Worm (Caenorhabditis elegans) whole organism, late embryonic: ENCODE measurements around the gene F57B1.1.

Source experiments
- C08G9.2 ChIP-seq: sonication (generic microtip); optimal IDR thresholded peaks from 2 replicates; lab custom pipeline; 2016; ENCODE audit warnings: mild to moderate bottlenecking, missing genetic modification characterization, moderate library complexity, missing compliant biosample characterization
- F13H6.1 ChIP-seq: sonication (generic microtip); optimal IDR thresholded peaks from 2 replicates; lab custom pipeline; 2016; ENCODE audit warnings: missing genetic modification characterization, missing compliant biosample characterization
- K02D7.2 ChIP-seq: sonication (generic microtip); optimal IDR thresholded peaks from 2 replicates; lab custom pipeline; 2017; ENCODE audit warnings: mild to moderate bottlenecking, missing genetic modification characterization, missing compliant biosample characterization
- K09A11.1 ChIP-seq: sonication (generic microtip); optimal IDR thresholded peaks from 2 replicates; lab custom pipeline; 2017; ENCODE audit warnings: antibody characterized with exemption, mild to moderate bottlenecking, missing genetic modification characterization, missing compliant biosample characterization; ENCODE audit not compliant: insufficient read depth
- T23F11.4 ChIP-seq: fragments of 200-800 bp; sonication (Bioruptor generic); optimal IDR thresholded peaks from 2 replicates; lab custom pipeline; 2018; ENCODE audit warnings: mild to moderate bottlenecking, missing genetic modification characterization, missing compliant biosample characterization
- Y22D7AL.16 ChIP-seq: sonication (generic microtip); optimal IDR thresholded peaks from 2 replicates; lab custom pipeline; 2016; ENCODE audit warnings: missing genetic modification characterization, missing compliant biosample characterization
- ahr-1 ChIP-seq: sonication (generic microtip); optimal IDR thresholded peaks from 2 replicates; lab custom pipeline; 2016; ENCODE audit warnings: missing genetic modification characterization, missing compliant biosample characterization
- ceh-14 ChIP-seq: sonication (generic microtip); optimal IDR thresholded peaks from 2 replicates; lab custom pipeline; 2016; ENCODE audit warnings: missing genotype, missing genetic modification characterization, missing compliant biosample characterization
- ceh-2 ChIP-seq: sonication (generic microtip); optimal IDR thresholded peaks from 2 replicates; lab custom pipeline; 2016; ENCODE audit warnings: missing genotype, missing genetic modification characterization, missing compliant biosample characterization
- ceh-24 ChIP-seq: sonication (generic microtip); optimal IDR thresholded peaks from 2 replicates; lab custom pipeline; 2016; ENCODE audit warnings: mild to moderate bottlenecking, missing genetic modification characterization, missing compliant biosample characterization
- ceh-45 ChIP-seq: fragments of 200-800 bp; sonication (Bioruptor generic); IDR thresholded peaks from 2 replicates; pipeline ENCODE4 v1.3.6; 2022; ENCODE audit warnings: missing genetic modification reagents, missing genetic modification characterization, missing compliant biosample characterization
- ceh-48 ChIP-seq: sonication (generic microtip); optimal IDR thresholded peaks from 2 replicates; lab custom pipeline; 2016; ENCODE audit warnings: missing genetic modification characterization, inconsistent platforms, missing compliant biosample characterization
- ceh-6 ChIP-seq: fragments of 200-800 bp; sonication (Bioruptor generic); optimal IDR thresholded peaks from 2 replicates; lab custom pipeline; 2018; ENCODE audit warnings: mild to moderate bottlenecking, missing genetic modification characterization, missing compliant biosample characterization
- ceh-9 ChIP-seq: sonication (generic microtip); optimal IDR thresholded peaks from 2 replicates; lab custom pipeline; 2016; ENCODE audit warnings: mild to moderate bottlenecking, missing genetic modification characterization, inconsistent platforms, missing compliant biosample characterization
- dmd-4 ChIP-seq: sonication (generic microtip); optimal IDR thresholded peaks from 2 replicates; lab custom pipeline; 2016; ENCODE audit warnings: borderline replicate concordance, missing genetic modification characterization, missing compliant biosample characterization
- dve-1 ChIP-seq: sonication (generic microtip); optimal IDR thresholded peaks from 2 replicates; lab custom pipeline; 2017; ENCODE audit warnings: antibody characterized with exemption, mild to moderate bottlenecking, missing genetic modification characterization, missing compliant biosample characterization
- elt-2 ChIP-seq: sonication (generic microtip); optimal IDR thresholded peaks from 2 replicates; lab custom pipeline; 2016; ENCODE audit warnings: missing genetic modification reagents, missing genetic modification characterization, missing compliant biosample characterization
- elt-4 ChIP-seq: sonication (generic microtip); optimal IDR thresholded peaks from 2 replicates; lab custom pipeline; 2016; ENCODE audit warnings: missing genetic modification characterization, missing compliant biosample characterization
- eyg-1 ChIP-seq: sonication (generic microtip); optimal IDR thresholded peaks from 2 replicates; lab custom pipeline; 2016; ENCODE audit warnings: missing genotype, missing genetic modification characterization, missing compliant biosample characterization
- fax-1 ChIP-seq: sonication (generic microtip); optimal IDR thresholded peaks from 2 replicates; lab custom pipeline; 2016; ENCODE audit warnings: missing genotype, missing genetic modification characterization, missing compliant biosample characterization
- fkh-10 ChIP-seq: fragments of 150-350 bp; optimal IDR thresholded peaks from 2 replicates; lab custom pipeline; 2014; ENCODE audit warnings: missing biosample characterization, missing genetic modification reagents, missing genetic modification characterization
- fkh-6 ChIP-seq: sonication (generic microtip); optimal IDR thresholded peaks from 2 replicates; lab custom pipeline; 2016; ENCODE audit warnings: missing genetic modification characterization, missing compliant biosample characterization
- gmeb-2 ChIP-seq: sonication (generic microtip); optimal IDR thresholded peaks from 2 replicates; lab custom pipeline; 2016; ENCODE audit warnings: missing genetic modification characterization, inconsistent platforms, missing compliant biosample characterization
- hlh-30 ChIP-seq: sonication (generic microtip); optimal IDR thresholded peaks from 2 replicates; lab custom pipeline; 2017; ENCODE audit warnings: antibody characterized with exemption, missing genetic modification characterization, missing compliant biosample characterization; ENCODE audit not compliant: insufficient read depth
- hlh-8 ChIP-seq: sonication (generic microtip); optimal IDR thresholded peaks from 2 replicates; lab custom pipeline; 2016; ENCODE audit warnings: missing genotype, missing genetic modification characterization, missing compliant biosample characterization
- lim-6 ChIP-seq: sonication (generic microtip); optimal IDR thresholded peaks from 2 replicates; lab custom pipeline; 2016; ENCODE audit warnings: missing genetic modification characterization, missing compliant biosample characterization
- madf-2 ChIP-seq: sonication (generic microtip); optimal IDR thresholded peaks from 2 replicates; lab custom pipeline; 2017; ENCODE audit warnings: missing genetic modification characterization, missing compliant biosample characterization
- mec-3 ChIP-seq: sonication (generic microtip); optimal IDR thresholded peaks from 2 replicates; lab custom pipeline; 2016; ENCODE audit warnings: borderline replicate concordance, missing genetic modification characterization, missing compliant biosample characterization
- nfya-1 ChIP-seq: sonication (generic microtip); optimal IDR thresholded peaks from 2 replicates; lab custom pipeline; 2017; ENCODE audit warnings: missing genetic modification characterization, mild to moderate bottlenecking, missing compliant biosample characterization, antibody characterized with exemption, moderate library complexity
- nhr-11 ChIP-seq: fragments of 150-350 bp; optimal IDR thresholded peaks from 2 replicates; lab custom pipeline; 2014; ENCODE audit warnings: missing biosample characterization, missing genetic modification characterization
- nhr-232 ChIP-seq: sonication (generic microtip); optimal IDR thresholded peaks from 2 replicates; lab custom pipeline; 2016; ENCODE audit warnings: missing genetic modification characterization, missing compliant biosample characterization
- npax-4 ChIP-seq: sonication (generic microtip); optimal IDR thresholded peaks from 2 replicates; lab custom pipeline; 2016; ENCODE audit warnings: missing genetic modification characterization, missing compliant biosample characterization
- odd-2 ChIP-seq: sonication (generic microtip); optimal IDR thresholded peaks from 2 replicates; lab custom pipeline; 2017; ENCODE audit warnings: antibody characterized with exemption, mild to moderate bottlenecking, missing genetic modification characterization, missing compliant biosample characterization
- pag-3 ChIP-seq: sonication (generic microtip); optimal IDR thresholded peaks from 2 replicates; lab custom pipeline; 2016; ENCODE audit warnings: missing compliant biosample characterization, missing genetic modification characterization, borderline replicate concordance
- pat-9 ChIP-seq: fragments of 200-800 bp; sonication (Bioruptor generic); optimal IDR thresholded peaks from 2 replicates; lab custom pipeline; 2018; ENCODE audit warnings: mild to moderate bottlenecking, missing genetic modification characterization, moderate library complexity, missing compliant biosample characterization
- pax-1 ChIP-seq: fragments of 150-350 bp; optimal IDR thresholded peaks from 2 replicates; lab custom pipeline; 2014; ENCODE audit warnings: missing biosample characterization, missing genetic modification characterization
- pha-4 ChIP-seq: fragments of 150-350 bp; optimal IDR thresholded peaks from 2 replicates; lab custom pipeline; 2018; ENCODE audit warnings: missing biosample characterization, missing genetic modification reagents, missing genetic modification characterization
- pqm-1 ChIP-seq: sonication (generic microtip); optimal IDR thresholded peaks from 2 replicates; lab custom pipeline; 2016; ENCODE audit warnings: missing genetic modification characterization, missing compliant biosample characterization
- pros-1 ChIP-seq: fragments of 150-350 bp; optimal IDR thresholded peaks from 2 replicates; lab custom pipeline; 2014; ENCODE audit warnings: missing biosample characterization, missing genetic modification reagents, missing genetic modification characterization
- ref-2 ChIP-seq: sonication (generic microtip); optimal IDR thresholded peaks from 2 replicates; lab custom pipeline; 2016; ENCODE audit warnings: missing genetic modification characterization, missing compliant biosample characterization
- rnt-1 ChIP-seq: sonication (generic microtip); optimal IDR thresholded peaks from 2 replicates; lab custom pipeline; 2016; ENCODE audit warnings: missing genetic modification characterization, missing compliant biosample characterization
- sdc-2 ChIP-seq: sonication (generic microtip); optimal IDR thresholded peaks from 2 replicates; lab custom pipeline; 2016; ENCODE audit warnings: missing genotype, missing genetic modification characterization, missing compliant biosample characterization
- syd-9 ChIP-seq: sonication (generic microtip); optimal IDR thresholded peaks from 2 replicates; lab custom pipeline; 2016; ENCODE audit warnings: mild to moderate bottlenecking, missing genetic modification characterization, moderate library complexity, missing compliant biosample characterization
- tbx-2 ChIP-seq: sonication (generic microtip); optimal IDR thresholded peaks from 2 replicates; lab custom pipeline; 2016; ENCODE audit warnings: missing genetic modification characterization, missing compliant biosample characterization
- tbx-7 ChIP-seq: sonication (generic microtip); optimal IDR thresholded peaks from 2 replicates; lab custom pipeline; 2016; ENCODE audit warnings: missing genotype, missing genetic modification characterization, missing compliant biosample characterization
- ttx-3 ChIP-seq: sonication (generic microtip); optimal IDR thresholded peaks from 2 replicates; lab custom pipeline; 2016; ENCODE audit warnings: missing genetic modification reagents, missing genetic modification characterization, missing compliant biosample characterization
- unc-3 ChIP-seq, 2 experiments: fragments of 200-800 bp in 1 of 2; sonication (Bioruptor generic) in 1 of 2; sonication (generic microtip) in 1 of 2; conservative IDR thresholded peaks in 1 of 2; optimal IDR thresholded peaks in 1 of 2; 2 replicates each; pipeline versions ENCODE4 v1.3.6 to Lab custom; 2016 to 2022; ENCODE audit warnings: missing compliant biosample characterization in 2 of 2, missing genetic modification characterization in 2 of 2, missing genetic modification reagents in 1 of 2
- unc-42 ChIP-seq: sonication (generic microtip); optimal IDR thresholded peaks from 2 replicates; lab custom pipeline; 2016; ENCODE audit warnings: missing genotype, missing genetic modification characterization, missing compliant biosample characterization
- unc-86 ChIP-seq: sonication (generic microtip); optimal IDR thresholded peaks from 2 replicates; lab custom pipeline; 2016; ENCODE audit warnings: missing genetic modification characterization, missing compliant biosample characterization

The F57B1.1 gene

ce11 chrV:13176814-13177213, 18.6 kb downstream of the F57B1.1 start:
- TF ChIP-seq Y22D7AL.16 (no peak), hlh-30 (tag; lab: Kevin White, UChicago) (no peak), F13H6.1 (tag; lab: Kevin White, UChicago) (no peak), sdc-2 (tag; lab: Kevin White, UChicago) (no peak), fkh-6 (tag; lab: Kevin White, UChicago) (no peak), nhr-11 (tag; lab: Kevin White, UChicago) (no peak), unc-42 (no peak), pag-3 (no peak), ceh-48 (no peak), ceh-14 (tag; lab: Kevin White, UChicago) (no peak), pqm-1 (no peak), mec-3 (tag; lab: Kevin White, UChicago) (no peak), K02D7.2 (tag; lab: Kevin White, UChicago) (no peak), gmeb-2 (no peak), fax-1 (tag; lab: Kevin White, UChicago) (no peak)

DNA sequence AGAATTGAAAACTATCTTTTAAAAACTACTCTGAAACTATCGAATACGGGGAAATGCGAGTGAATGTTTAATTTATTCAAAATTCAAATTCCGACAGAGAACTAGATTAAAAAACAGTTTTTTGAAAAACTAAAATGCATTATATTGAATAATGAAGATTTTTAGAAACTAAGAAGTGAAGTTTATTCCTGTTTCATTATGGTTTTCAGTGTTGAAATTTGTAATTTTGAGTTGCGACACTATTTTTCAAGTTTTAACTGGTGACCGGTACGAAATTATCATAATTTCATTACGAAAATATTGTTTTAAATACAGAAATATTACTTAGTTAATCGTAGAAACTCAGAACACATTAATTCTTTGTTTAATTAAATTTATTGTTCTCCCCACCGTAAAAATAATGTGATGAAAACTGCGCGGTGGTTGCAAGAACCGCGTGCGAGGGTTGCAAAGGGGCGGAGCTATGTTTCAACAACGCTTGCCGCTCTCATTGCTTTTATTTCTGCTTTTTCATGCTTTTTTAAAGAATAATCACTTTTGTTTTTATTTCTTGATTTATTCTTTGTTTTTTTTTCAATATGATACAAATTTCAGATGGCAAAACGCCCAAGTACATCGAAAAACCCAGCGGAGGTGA, 19.2 kb downstream of the F57B1.1 start, which contains the start of gene him-17:
Gene him-17, plus strand, starts transcription at position 595 of the 637 bp plus-strand sequence.
- TF ChIP-seq F13H6.1 (tag; lab: Kevin White, UChicago) (no peak), ref-2 (tag; lab: Kevin White, UChicago) (no peak), K09A11.1 (tag; lab: Kevin White, UChicago) (peak; percentile 34), ceh-24 (tag; lab: Kevin White, UChicago) (no peak), ceh-9 (tag; lab: Kevin White, UChicago) (no peak), npax-4 (tag; lab: Kevin White, UChicago) (no peak), nhr-11 (tag; lab: Kevin White, UChicago) (no peak), T23F11.4 (GFP tag; lab: Kevin White, UChicago) (no peak), elt-2 (tag; lab: Kevin White, UChicago) (peak; percentile 65), C08G9.2 (tag; lab: Kevin White, UChicago) (peak; percentile 51), pag-3 (no peak), tbx-2 (tag; lab: Kevin White, UChicago) (peak; percentile 52), madf-2 (tag; lab: Kevin White, UChicago) (peak; percentile 20), eyg-1 (tag; lab: Kevin White, UChicago) (no peak), ceh-48 (no peak), pha-4 (no peak), ceh-2 (tag; lab: Kevin White, UChicago) (peak; percentile 23), nhr-232 (tag; lab: Kevin White, UChicago) (no peak), pax-1 (tag; lab: Kevin White, UChicago) (no peak), mec-3 (tag; lab: Kevin White, UChicago) (no peak), nfya-1 (peak; percentile 57), rnt-1 (no peak), pros-1 (tag; lab: Kevin White, UChicago) (no peak), ahr-1 (tag; lab: Kevin White, UChicago) (no peak), unc-86 (tag; lab: Kevin White, UChicago) (peak; percentile 27), pat-9 (peak; percentile 58), tbx-7 (tag; lab: Kevin White, UChicago) (no peak), fkh-10 (GFP tag; lab: Kevin White, UChicago) (no peak), unc-3 (GFP tag; conservative IDR thresholded peaks at IDR 0.05; lab: Robert Waterston, UW) (0 out of 2 replicates have a peak, but pooled peaks have one; percentile 10), unc-3 (tag; optimal IDR thresholded peaks at IDR 0.05; lab: Kevin White, UChicago) (no peak), dve-1 (tag; lab: Kevin White, UChicago) (no peak), dmd-4 (tag; lab: Kevin White, UChicago) (no peak), unc-42 (peak; percentile 56), fkh-6 (tag; lab: Kevin White, UChicago) (peak; percentile 10), elt-4 (tag; lab: Kevin White, UChicago) (no peak), ttx-3 (tag; lab: Kevin White, UChicago) (peak; percentile 64), ceh-45 (no peak), lim-6 (tag; lab: Kevin White, UChicago) (no peak), hlh-8 (tag; lab: Kevin White, UChicago) (no peak), syd-9 (tag; lab: Kevin White, UChicago) (no peak), odd-2 (tag; lab: Kevin White, UChicago) (peak; percentile 47), ceh-6 (GFP tag; lab: Kevin White, UChicago) (no peak), pqm-1 (no peak)
